Worm (Caenorhabditis elegans) whole organism, mixed stage, embryonic: ENCODE results near the gene ceh-36.

ENCODE experiments used
- blmp-1 ChIP-seq: fragments of 150-350 bp; optimal IDR thresholded peaks from 2 replicates; lab custom pipeline; 2014; ENCODE audit warnings: missing biosample characterization, missing genetic modification characterization
- ceh-43 ChIP-seq: fragments of 200-800 bp; sonication (Bioruptor generic); optimal IDR thresholded peaks from 2 replicates; lab custom pipeline; 2018; ENCODE audit warnings: mild to moderate bottlenecking, missing genetic modification characterization, moderate library complexity, missing compliant biosample characterization
- nhr-2 ChIP-seq: fragments of 150-350 bp; optimal IDR thresholded peaks from 2 replicates; lab custom pipeline; 2014; ENCODE audit warnings: missing biosample characterization, missing genetic modification characterization
- nhr-76 ChIP-seq: sonication (generic microtip); optimal IDR thresholded peaks from 2 replicates; lab custom pipeline; 2017; ENCODE audit warnings: missing biosample characterization, missing genetic modification characterization
- sptf-1 ChIP-seq: sonication (generic microtip); optimal IDR thresholded peaks from 2 replicates; lab custom pipeline; 2017; ENCODE audit warnings: mild to moderate bottlenecking, missing genetic modification characterization, moderate library complexity, missing compliant biosample characterization
- tbx-8 ChIP-seq: fragments of 200-800 bp; sonication (Bioruptor generic); optimal IDR thresholded peaks from 2 replicates; lab custom pipeline; 2018; ENCODE audit warnings: mild to moderate bottlenecking, missing genetic modification characterization, moderate library complexity, missing compliant biosample characterization
- unc-62 ChIP-seq: fragments of 150-350 bp; optimal IDR thresholded peaks from 2 replicates; lab custom pipeline; 2014; ENCODE audit warnings: missing biosample characterization, missing genetic modification reagents, missing genetic modification characterization

- TF ChIP-seq blmp-1 (tag; lab: Kevin White, UChicago) (no peak), ceh-43 (GFP tag; lab: Kevin White, UChicago) (no peak), unc-62 (GFP tag; lab: Kevin White, UChicago) (no peak), nhr-76 (tag; lab: Kevin White, UChicago) (no peak), nhr-2 (tag; lab: Kevin White, UChicago) (no peak), tbx-8 (GFP tag; lab: Kevin White, UChicago) (no peak), sptf-1 (tag; lab: Kevin White, UChicago) (no peak)
Measured at ce11 chrX:14146740-14147140, 39.6 kb downstream of the ceh-36 start.
